Fruit fly (Drosophila melanogaster): ENCODE results near the gene betaTub97EF.

Gene betaTub97EF

dm6 chr3R:27953890-27954289, 34.3 kb downstream of the betaTub97EF start, which contains the start of gene CG4951 (continued):
- TF ChIP-seq zen2 (GFP tag; IDR thresholded peaks at IDR 0.05; ENCODE audit: partially characterized antibody), result peak; percentile 63
- no peak for TF ChIP-seq CG1233 (GFP tag; optimal IDR thresholded peaks at IDR 0.05)
- TF ChIP-seq CG7745 (tag; optimal IDR thresholded peaks at IDR 0.05), result no peak
- TF ChIP-seq Bgb (GFP tag; IDR thresholded peaks at IDR 0.05; ENCODE audit: partially characterized antibody), result peak; percentile 61
- no peak for TF ChIP-seq Bteb2 (GFP tag; optimal IDR thresholded peaks at IDR 0.05)
- TF ChIP-seq fu2 (GFP tag; optimal IDR thresholded peaks at IDR 0.05), result no peak
- TF ChIP-seq Dref (GFP tag; IDR thresholded peaks at IDR 0.05), result peak; percentile 94
- TF ChIP-seq Atf6 (GFP tag; IDR thresholded peaks at IDR 0.05), result no peak
- TF ChIP-seq CG17328 (GFP tag; IDR thresholded peaks at IDR 0.05), result no peak
- TF ChIP-seq HLHmδ (GFP tag; optimal IDR thresholded peaks at IDR 0.05), result no peak
- no peak for TF ChIP-seq B-H2 (GFP tag; optimal IDR thresholded peaks at IDR 0.05)
- TF ChIP-seq repo (GFP tag; optimal IDR thresholded peaks at IDR 0.05), result no peak
- no peak for TF ChIP-seq CG15073 (GFP tag; optimal IDR thresholded peaks at IDR 0.05)
- TF ChIP-seq corto (GFP tag; optimal IDR thresholded peaks at IDR 0.05), result no peak
- TF ChIP-seq Sry-β (GFP tag; optimal IDR thresholded peaks at IDR 0.05), result no peak
- no peak for TF ChIP-seq chinmo (GFP tag; IDR thresholded peaks at IDR 0.05; ENCODE audit: partially characterized antibody)
- TF ChIP-seq CkIIα-i1 (GFP tag; IDR thresholded peaks at IDR 0.05), result no peak
- TF ChIP-seq fd64A (GFP tag; optimal IDR thresholded peaks at IDR 0.05), result no peak
- no peak for TF ChIP-seq ERR (GFP tag; optimal IDR thresholded peaks at IDR 0.05)
- TF ChIP-seq CG31224 (GFP tag; IDR thresholded peaks at IDR 0.05), result no peak
- no peak for TF ChIP-seq CG10366 (GFP tag; IDR thresholded peaks at IDR 0.05)
- TF ChIP-seq ham (GFP tag; IDR thresholded peaks at IDR 0.05), result no peak
- TF ChIP-seq CG10147 (GFP tag; optimal IDR thresholded peaks at IDR 0.05), result no peak
- TF ChIP-seq CG6272 (GFP tag; IDR thresholded peaks at IDR 0.05), result no peak
- TF ChIP-seq CG10274 (GFP tag; optimal IDR thresholded peaks at IDR 0.05), result no peak
- peak; percentile 59; the same call in 1 of the 2 replicates for TF ChIP-seq amos (GFP tag; IDR thresholded peaks at IDR 0.05; ENCODE audit: partially characterized antibody)
- no peak for TF ChIP-seq cwo (GFP tag; optimal IDR thresholded peaks at IDR 0.05)
- peak; percentile 68 for TF ChIP-seq CG2116 (GFP tag; optimal IDR thresholded peaks at IDR 0.05)
- TF ChIP-seq YL-1 (GFP tag; optimal IDR thresholded peaks at IDR 0.05), result peak; percentile 26
- no peak for TF ChIP-seq odd (GFP tag; optimal IDR thresholded peaks at IDR 0.05)
- TF ChIP-seq ato (GFP tag; IDR thresholded peaks at IDR 0.05; ENCODE audit: partially characterized antibody), result 0 out of 2 replicates have a peak, but pooled peaks have one; percentile 23
- TF ChIP-seq Kr (GFP tag; optimal IDR thresholded peaks at IDR 0.05), result no peak
- peak; percentile 36; the same call in 1 of the 3 replicates for TF ChIP-seq CG16813 (GFP tag; IDR thresholded peaks at IDR 0.05; ENCODE audit: partially characterized antibody)
- no peak for TF ChIP-seq CG11085 (GFP tag; IDR thresholded peaks at IDR 0.05)
- no peak for TF ChIP-seq slbo (GFP tag; IDR thresholded peaks at IDR 0.05)
- no peak for TF ChIP-seq CG14667 (GFP tag; IDR thresholded peaks at IDR 0.05)
- no peak for TF ChIP-seq Atf-2 (GFP tag; optimal IDR thresholded peaks at IDR 0.05)
- TF ChIP-seq pros (GFP tag; optimal IDR thresholded peaks at IDR 0.05), result no peak
- TF ChIP-seq Dek (tag; optimal IDR thresholded peaks at IDR 0.05), result no peak
- no peak for TF ChIP-seq Dad (GFP tag; optimal IDR thresholded peaks at IDR 0.05)
- no peak for TF ChIP-seq schlank (tag; optimal IDR thresholded peaks at IDR 0.05)
- TF ChIP-seq ap (GFP tag; IDR thresholded peaks at IDR 0.05), result no peak
- TF ChIP-seq danr (GFP tag; IDR thresholded peaks at IDR 0.05), result no peak
- no peak for TF ChIP-seq CG6765 (GFP tag; optimal IDR thresholded peaks at IDR 0.05)
- TF ChIP-seq CG1024 (GFP tag; IDR thresholded peaks at IDR 0.05), result no peak
- no peak for TF ChIP-seq CG1832 (GFP tag; optimal IDR thresholded peaks at IDR 0.05)
- TF ChIP-seq kni (GFP tag; optimal IDR thresholded peaks at IDR 0.05), result no peak
- no peak for TF ChIP-seq CG9876 (GFP tag; optimal IDR thresholded peaks at IDR 0.05)
- no peak for TF ChIP-seq CG10462 (GFP tag; optimal IDR thresholded peaks at IDR 0.05)
- no peak for TF ChIP-seq lov (optimal IDR thresholded peaks at IDR 0.05)
- TF ChIP-seq lov (GFP tag; IDR thresholded peaks at IDR 0.05), result no peak
